Worm (Caenorhabditis elegans) whole organism, L4 larva: ENCODE results near the gene hum-4.

Source experiments
- D1046.2 ChIP-seq: fragments of 200-800 bp; sonication (Bioruptor generic); IDR thresholded peaks from 2 replicates; pipeline ENCODE4 v1.3.6; 2022; ENCODE audit warnings: missing genetic modification characterization, missing compliant biosample characterization
- F44E2.7 ChIP-seq: fragments of 200-800 bp; sonication (Bioruptor generic); IDR thresholded peaks from 2 replicates; pipeline ENCODE4 v2.1.2; 2022; ENCODE audit warnings: missing genetic modification characterization, missing compliant biosample characterization
- R02D3.7 ChIP-seq: fragments of 150-350 bp; sonication (generic microtip); optimal IDR thresholded peaks from 3 replicates; lab custom pipeline; 2014; ENCODE audit warnings: missing biosample characterization, missing genetic modification characterization
- T20F7.1 ChIP-seq: fragments of 200-800 bp; sonication (Bioruptor generic); optimal IDR thresholded peaks from 2 replicates; lab custom pipeline; 2018; ENCODE audit warnings: mild to moderate bottlenecking, missing genetic modification characterization, missing compliant biosample characterization
- aha-1 ChIP-seq: fragments of 150-350 bp; peaks from one replicate; lab custom pipeline; 2014; ENCODE audit warnings: missing biosample characterization, missing genetic modification characterization
- arid-1 ChIP-seq: fragments of 200-800 bp; sonication (Bioruptor generic); conservative IDR thresholded peaks from 2 replicates; pipeline ENCODE4 v1.3.6; 2022; ENCODE audit warnings: missing genetic modification reagents, missing genetic modification characterization, missing compliant biosample characterization
- cey-2 ChIP-seq: sonication (generic microtip); optimal IDR thresholded peaks from 3 replicates; lab custom pipeline; 2017; ENCODE audit warnings: missing genetic modification characterization, mild to moderate bottlenecking, missing compliant biosample characterization, antibody characterized with exemption, borderline replicate concordance; ENCODE audit not compliant: insufficient read depth
- daf-12 ChIP-seq: fragments of 150-350 bp; optimal IDR thresholded peaks from 2 replicates; lab custom pipeline; 2014; ENCODE audit warnings: missing biosample characterization, missing genetic modification reagents, missing genetic modification characterization
- daf-16 ChIP-seq, 3 experiments: sonication (generic microtip); optimal IDR thresholded peaks; 2 replicates each; lab custom pipeline; 2016 to 2017; ENCODE audit warnings: missing genetic modification characterization in 3 of 3, missing genetic modification reagents in 3 of 3, mild to moderate bottlenecking in 2 of 3, missing compliant biosample characterization in 2 of 3, missing biosample characterization in 1 of 3, moderate library complexity in 1 of 3
- dmd-6 ChIP-seq: fragments of 200-800 bp; sonication (Bioruptor generic); IDR thresholded peaks from 2 replicates; pipeline ENCODE4 v1.3.6; 2022; ENCODE audit warnings: missing genetic modification reagents, missing genetic modification characterization, missing compliant biosample characterization
- dmd-9 ChIP-seq: fragments of 200-800 bp; sonication (Bioruptor generic); IDR thresholded peaks from 2 replicates; pipeline ENCODE4 v1.3.6; 2022; ENCODE audit warnings: missing genetic modification reagents, missing genetic modification characterization, missing compliant biosample characterization
- dve-1 ChIP-seq: sonication (generic microtip); optimal IDR thresholded peaks from 2 replicates; lab custom pipeline; 2017; ENCODE audit warnings: antibody characterized with exemption, mild to moderate bottlenecking, missing genetic modification characterization, missing compliant biosample characterization; ENCODE audit not compliant: insufficient read depth
- fkh-10 ChIP-seq: fragments of 150-350 bp; optimal IDR thresholded peaks from 2 replicates; lab custom pipeline; 2014; ENCODE audit warnings: missing biosample characterization, missing genetic modification reagents, missing genetic modification characterization
- hlh-11 ChIP-seq: fragments of 200-800 bp; sonication (Bioruptor generic); optimal IDR thresholded peaks from 2 replicates; lab custom pipeline; 2018; ENCODE audit warnings: mild to moderate bottlenecking, missing genetic modification characterization, missing compliant biosample characterization
- hlh-30 ChIP-seq: sonication (generic microtip); optimal IDR thresholded peaks from 2 replicates; lab custom pipeline; 2017; ENCODE audit warnings: antibody characterized with exemption, mild to moderate bottlenecking, missing genetic modification characterization, missing compliant biosample characterization; ENCODE audit not compliant: insufficient read depth
- hmg-1.1 ChIP-seq: fragments of 200-800 bp; sonication (Bioruptor generic); IDR thresholded peaks from 2 replicates; pipeline ENCODE4 v1.3.6; 2022; ENCODE audit warnings: missing genetic modification reagents, missing genetic modification characterization, missing compliant biosample characterization
- jun-1 ChIP-seq: fragments of 150-350 bp; optimal IDR thresholded peaks from 2 replicates; lab custom pipeline; 2014; ENCODE audit warnings: missing biosample characterization, missing genetic modification reagents, missing genetic modification characterization
- lin-1 ChIP-seq: fragments of 200-800 bp; sonication (Bioruptor generic); IDR thresholded peaks from 2 replicates; pipeline ENCODE4 v1.3.6; 2022; ENCODE audit warnings: missing genetic modification reagents, missing genetic modification characterization, missing compliant biosample characterization
- lin-38 ChIP-seq: fragments of 200-800 bp; sonication (Bioruptor generic); IDR thresholded peaks from 2 replicates; pipeline ENCODE4 v1.3.6; 2022; ENCODE audit warnings: missing genetic modification reagents, missing genetic modification characterization, missing compliant biosample characterization
- lsy-2 ChIP-seq, 2 experiments: fragments of 150-350 bp in 1 of 2; sonication (generic microtip) in 1 of 2; optimal IDR thresholded peaks; 2 replicates each; lab custom pipeline; 2014 to 2017; ENCODE audit warnings: missing biosample characterization in 2 of 2, missing genetic modification characterization in 2 of 2
- mdl-1 ChIP-seq, 2 experiments: fragments of 150-350 bp in 1 of 2; sonication (generic microtip) in 1 of 2; optimal IDR thresholded peaks; 2 replicates each; lab custom pipeline; 2014 to 2017; ENCODE audit warnings: missing biosample characterization in 2 of 2, missing genetic modification characterization in 2 of 2
- mep-1 ChIP-seq: fragments of 150-350 bp; sonication (generic microtip); optimal IDR thresholded peaks from 3 replicates; lab custom pipeline; 2014; ENCODE audit warnings: missing biosample characterization, missing genetic modification characterization
- mes-2 ChIP-seq: sonication (generic microtip); optimal IDR thresholded peaks from 2 replicates; lab custom pipeline; 2016; ENCODE audit warnings: missing genotype, mild to moderate bottlenecking, missing genetic modification characterization, missing compliant biosample characterization; ENCODE audit not compliant: poor library complexity, severe bottlenecking
- nhr-28 ChIP-seq: fragments of 150-350 bp; optimal IDR thresholded peaks from 2 replicates; lab custom pipeline; 2014; ENCODE audit warnings: missing biosample characterization, missing genetic modification characterization
- nhr-41 ChIP-seq: fragments of 200-800 bp; sonication (Bioruptor generic); IDR thresholded peaks from 2 replicates; pipeline ENCODE4 v1.3.6; 2022; ENCODE audit warnings: missing genetic modification reagents, missing genetic modification characterization, missing compliant biosample characterization
- nhr-48 ChIP-seq: sonication (generic microtip); optimal IDR thresholded peaks from 2 replicates; lab custom pipeline; 2016; ENCODE audit warnings: mild to moderate bottlenecking, missing genetic modification characterization, missing compliant biosample characterization
- nhr-77 ChIP-seq: fragments of 150-350 bp; optimal IDR thresholded peaks from 2 replicates; lab custom pipeline; 2014; ENCODE audit warnings: missing biosample characterization, missing genetic modification characterization
- pha-4 ChIP-seq, 2 experiments: fragments of 150-350 bp in 1 of 2; fragments of 200-800 bp in 1 of 2; sonication (Bioruptor generic) in 1 of 2; IDR thresholded peaks in 1 of 2; optimal IDR thresholded peaks in 1 of 2; 2 replicates each; pipeline versions ENCODE4 v1.3.6 to Lab custom; 2014 to 2022; ENCODE audit warnings: missing genetic modification characterization in 2 of 2, missing genetic modification reagents in 2 of 2, missing biosample characterization in 1 of 2, missing compliant biosample characterization in 1 of 2
- php-3 ChIP-seq: fragments of 200-800 bp; sonication (Bioruptor generic); IDR thresholded peaks from 2 replicates; pipeline ENCODE4 v1.3.6; 2022; ENCODE audit warnings: missing genetic modification reagents, missing genetic modification characterization, missing compliant biosample characterization
- pqm-1 ChIP-seq: sonication (generic microtip); optimal IDR thresholded peaks from 2 replicates; lab custom pipeline; 2017; ENCODE audit warnings: missing biosample characterization, missing genetic modification characterization
- rbr-2 ChIP-seq: sonication (generic microtip); optimal IDR thresholded peaks from 2 replicates; lab custom pipeline; 2016; ENCODE audit warnings: missing genotype, missing genetic modification characterization, missing compliant biosample characterization
- set-16 ChIP-seq: fragments of 200-800 bp; sonication (Bioruptor generic); IDR thresholded peaks from 2 replicates; pipeline ENCODE4 v1.3.6; 2022; ENCODE audit warnings: missing genetic modification reagents, missing genetic modification characterization, missing compliant biosample characterization
- skn-1 ChIP-seq: fragments of 150-350 bp; optimal IDR thresholded peaks from 2 replicates; lab custom pipeline; 2014; ENCODE audit warnings: missing biosample characterization, missing genetic modification characterization
- snpc-4 ChIP-seq: fragments of 150-350 bp; optimal IDR thresholded peaks from 2 replicates; lab custom pipeline; 2014; ENCODE audit warnings: missing biosample characterization, missing genetic modification characterization
- spr-1 ChIP-seq: sonication (generic microtip); optimal IDR thresholded peaks from 2 replicates; lab custom pipeline; 2016; ENCODE audit warnings: mild to moderate bottlenecking, missing genetic modification characterization, missing compliant biosample characterization
- tra-1 ChIP-seq: fragments of 200-800 bp; sonication (Bioruptor generic); IDR thresholded peaks from 2 replicates; pipeline ENCODE4 v1.3.6; 2022; ENCODE audit warnings: missing genetic modification reagents, missing genetic modification characterization, missing compliant biosample characterization
- unc-39 ChIP-seq: sonication (generic microtip); optimal IDR thresholded peaks from 2 replicates; lab custom pipeline; 2017; ENCODE audit warnings: missing biosample characterization, missing genetic modification characterization
- unc-62 ChIP-seq, 3 experiments: fragments of 150-350 bp in 1 of 3; sonication (generic microtip); optimal IDR thresholded peaks in 2 of 3; peaks in 1 of 3; 1 replicate in 1 of 3; 2 replicates in 2 of 3; lab custom pipeline; 2014 to 2017; ENCODE audit warnings: missing biosample characterization in 3 of 3, missing genetic modification characterization in 3 of 3, missing genetic modification reagents in 3 of 3, missing genotype in 1 of 3
- zag-1 ChIP-seq: fragments of 150-350 bp; optimal IDR thresholded peaks from 2 replicates; lab custom pipeline; 2014; ENCODE audit warnings: missing biosample characterization, missing genetic modification characterization
- zfp-3 ChIP-seq: fragments of 200-800 bp; sonication (Bioruptor generic); conservative IDR thresholded peaks from 2 replicates; pipeline ENCODE4 v1.3.6; 2022; ENCODE audit warnings: missing genetic modification reagents, missing genetic modification characterization, missing compliant biosample characterization
- zip-11 ChIP-seq: fragments of 200-800 bp; sonication (Bioruptor generic); IDR thresholded peaks from 2 replicates; pipeline ENCODE4 v1.3.6; 2022; ENCODE audit warnings: missing genetic modification characterization, missing compliant biosample characterization

Gene hum-4

DNA sequence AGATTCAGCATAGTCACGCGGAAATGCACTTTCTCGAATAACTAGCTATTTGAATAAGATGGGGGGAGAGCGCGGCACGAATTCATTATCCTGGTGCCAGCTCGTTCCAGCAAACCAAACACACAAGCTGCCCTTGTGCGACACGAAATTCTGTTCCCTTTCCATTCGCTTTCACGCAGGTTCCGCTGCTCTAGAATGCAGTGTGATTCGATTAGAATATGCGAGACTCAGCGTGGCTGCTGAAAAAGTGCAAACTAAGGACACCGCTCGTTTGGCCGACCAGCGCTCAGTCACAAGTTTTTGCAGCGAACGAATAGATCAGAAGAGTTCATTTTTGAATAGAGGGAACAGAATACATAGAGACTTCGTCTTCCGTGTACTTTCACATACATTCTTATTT is 48.7 kb upstream of the hum-4 start (continued):
- no peak for TF ChIP-seq mep-1 (tag; lab: Kevin White, UChicago)
- TF ChIP-seq dmd-9: no peak
- TF ChIP-seq fkh-10 (GFP tag; lab: Kevin White, UChicago): no peak
- no peak for TF ChIP-seq spr-1 (tag; lab: Kevin White, UChicago)
- TF ChIP-seq daf-12 (tag; lab: Kevin White, UChicago): no peak
- TF ChIP-seq zfp-3 (GFP tag; lab: Robert Waterston, UW): no peak
- no peak for TF ChIP-seq tra-1
- 0 out of 2 replicates have a peak, but pooled peaks have one; percentile 19 for TF ChIP-seq php-3 (GFP tag; lab: Robert Waterston, UW)
- TF ChIP-seq snpc-4 (tag; lab: Kevin White, UChicago): no peak
- TF ChIP-seq cey-2 (tag; lab: Kevin White, UChicago): no peak
- TF ChIP-seq unc-62 (GFP tag; optimal IDR thresholded peaks at IDR 0.05 in 1 of 2; lab: Kevin White, UChicago): peak in 1 of 2 experiments; percentile 98
- TF ChIP-seq unc-62 (tag; optimal IDR thresholded peaks at IDR 0.05; lab: Kevin White, UChicago): no peak

DNA sequence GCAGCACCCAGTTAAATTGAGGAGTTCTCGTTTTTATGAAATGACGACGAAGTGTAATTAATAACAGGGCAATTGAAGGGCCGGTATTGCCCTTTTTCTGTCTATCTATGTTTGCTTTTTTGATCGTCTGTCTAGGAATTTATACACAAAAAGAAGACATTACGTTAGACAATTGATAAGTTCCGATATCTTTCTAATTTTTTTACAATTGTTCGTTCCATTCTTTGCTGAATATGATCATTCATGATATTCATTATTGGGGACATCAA is 48.4 kb upstream of the hum-4 start:
- no peak for TF ChIP-seq unc-39 (tag; lab: Kevin White, UChicago)
- TF ChIP-seq hlh-30 (tag; lab: Kevin White, UChicago): peak; percentile 23
- TF ChIP-seq nhr-28 (tag; lab: Kevin White, UChicago): peak; percentile 6
- TF ChIP-seq arid-1: no peak
- TF ChIP-seq daf-16 (GFP tag; optimal IDR thresholded peaks at IDR 0.05; lab: Kevin White, UChicago): no peak
- TF ChIP-seq daf-16 (tag; optimal IDR thresholded peaks at IDR 0.05; lab: Kevin White, UChicago): peak; percentile 21
- peak; percentile 58 for TF ChIP-seq nhr-77
- peak; percentile 27 for TF ChIP-seq mep-1 (tag; lab: Kevin White, UChicago)
- no peak for TF ChIP-seq rbr-2 (tag; lab: Kevin White, UChicago)
- peak; percentile 40 for TF ChIP-seq hlh-11 (tag; lab: Kevin White, UChicago)
- peak; percentile 3; the same call in 1 of the 2 replicates for TF ChIP-seq tra-1
- TF ChIP-seq lsy-2 (tag; optimal IDR thresholded peaks at IDR 0.05; lab: Kevin White, UChicago): no peak
- peak; percentile 38 for TF ChIP-seq T20F7.1 (GFP tag; lab: Kevin White, UChicago)
- TF ChIP-seq, all 104 proteins: peak for 8

DNA sequence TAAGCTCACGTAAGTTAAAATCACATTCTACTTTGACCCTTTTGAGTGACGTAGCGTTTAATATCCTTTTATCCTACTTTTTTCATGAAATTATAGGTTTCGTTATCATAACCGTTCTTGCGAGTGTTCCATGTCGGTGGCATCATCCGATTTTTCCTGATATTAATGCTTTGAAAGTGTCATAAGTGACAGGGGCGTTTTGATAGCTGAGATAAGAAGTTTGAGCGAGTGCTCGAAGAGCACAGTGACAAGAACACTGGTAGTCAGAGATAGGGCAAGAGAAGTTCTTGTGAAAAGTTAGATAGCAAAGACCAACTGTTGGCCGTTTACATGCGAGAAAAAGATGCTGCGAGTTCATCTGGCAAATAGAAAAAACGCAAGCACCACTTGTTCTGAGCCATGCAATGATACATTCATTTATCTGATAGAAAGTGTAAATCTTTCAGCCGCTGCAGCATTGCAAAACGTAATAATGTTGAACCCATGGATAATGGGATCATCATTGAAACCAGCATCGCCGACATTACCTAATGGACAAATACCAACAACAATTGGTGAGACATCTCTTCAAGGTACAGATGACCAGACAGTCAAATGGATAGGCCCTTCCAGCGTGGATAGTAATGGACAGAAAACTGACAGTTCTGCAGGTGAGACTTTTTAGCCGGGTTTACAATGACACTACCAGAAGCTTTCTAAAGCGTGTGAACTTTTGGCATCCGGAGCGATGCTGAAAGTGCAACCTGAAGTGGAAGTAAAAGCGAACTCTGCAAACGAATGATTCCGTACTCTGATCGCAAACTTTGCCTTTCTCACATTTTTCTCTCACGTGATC is 47.8 kb upstream of the hum-4 start:
- 0 out of 2 replicates have a peak, but pooled peaks have one; percentile 37 for TF ChIP-seq nhr-41 (GFP tag; lab: Robert Waterston, UW)
- no peak for TF ChIP-seq hmg-1.1 (GFP tag; lab: Robert Waterston, UW)
- peak; percentile 57; the same call in 1 of the 2 replicates for TF ChIP-seq D1046.2 (GFP tag; lab: Robert Waterston, UW)
- TF ChIP-seq dve-1 (tag; lab: Kevin White, UChicago): peak; percentile 91
- no peak for TF ChIP-seq spr-1 (tag; lab: Kevin White, UChicago)
- TF ChIP-seq skn-1: no peak
- TF ChIP-seq dmd-6 (GFP tag; lab: Robert Waterston, UW): peak; percentile 94
- TF ChIP-seq mdl-1 (tag; optimal IDR thresholded peaks at IDR 0.05; lab: Kevin White, UChicago): no peak
- 0 out of 2 replicates have a peak, but pooled peaks have one; percentile 18 for TF ChIP-seq lin-38 (GFP tag; lab: Robert Waterston, UW)
- no peak for TF ChIP-seq zip-11 (GFP tag; lab: Robert Waterston, UW)
- peak; percentile 84 for TF ChIP-seq hlh-11 (tag; lab: Kevin White, UChicago)
- TF ChIP-seq nhr-77: peak; percentile 54
- TF ChIP-seq R02D3.7 (tag; lab: Kevin White, UChicago): no peak
- peak; percentile 71 for TF ChIP-seq php-3 (GFP tag; lab: Robert Waterston, UW)
- peak; percentile 51 for TF ChIP-seq mes-2 (tag; lab: Kevin White, UChicago)
- peak; percentile 91 for TF ChIP-seq aha-1
- TF ChIP-seq lin-1 (GFP tag; lab: Robert Waterston, UW): peak; percentile 84; the same call in 1 of the 2 replicates
- TF ChIP-seq F44E2.7 (GFP tag; lab: Robert Waterston, UW): no peak
- TF ChIP-seq nhr-48 (tag; lab: Kevin White, UChicago): no peak
- no peak for TF ChIP-seq jun-1 (tag; lab: Kevin White, UChicago)
- peak in 1 of 2 experiments; percentile 93 for TF ChIP-seq unc-62 (GFP tag; optimal IDR thresholded peaks at IDR 0.05 in 1 of 2; lab: Kevin White, UChicago)
- TF ChIP-seq unc-62 (tag; optimal IDR thresholded peaks at IDR 0.05; lab: Kevin White, UChicago): no peak
- no peak for TF ChIP-seq snpc-4 (tag; lab: Kevin White, UChicago)
- TF ChIP-seq set-16: no peak
- TF ChIP-seq pha-4 (GFP tag; IDR thresholded peaks at IDR 0.05; lab: Robert Waterston, UW): peak; percentile 27; the same call in 1 of the 2 replicates
- no peak for TF ChIP-seq pha-4 (tag; optimal IDR thresholded peaks at IDR 0.05; lab: Kevin White, UChicago)
- TF ChIP-seq lsy-2 (tag; optimal IDR thresholded peaks at IDR 0.05; lab: Kevin White, UChicago): no peak
- TF ChIP-seq zag-1 (tag; lab: Kevin White, UChicago): no peak
- 0 out of 2 replicates have a peak, but pooled peaks have one; percentile 65 for TF ChIP-seq tra-1
- peak; percentile 88 for TF ChIP-seq pqm-1 (tag; lab: Kevin White, UChicago)
- TF ChIP-seq nhr-28 (tag; lab: Kevin White, UChicago): peak; percentile 87
- TF ChIP-seq zfp-3 (GFP tag; lab: Robert Waterston, UW): no peak
